Worm (Caenorhabditis elegans) whole organism, midembryonic: ENCODE data around the gene his-60.

Source experiments
- T22C8.4 ChIP-seq: fragments of 200-800 bp; sonication (Bioruptor generic); IDR thresholded peaks from 2 replicates; pipeline ENCODE4 v1.3.6; 2022; ENCODE audit warnings: missing genetic modification characterization, missing compliant biosample characterization
- cog-1 ChIP-seq: sonication (generic microtip); optimal IDR thresholded peaks from 2 replicates; lab custom pipeline; 2016; ENCODE audit warnings: missing genetic modification characterization, missing compliant biosample characterization
- flt-1 ChIP-seq: fragments of 200-800 bp; sonication (Bioruptor generic); IDR thresholded peaks from 2 replicates; pipeline ENCODE4 v1.3.6; 2022; ENCODE audit warnings: missing genetic modification characterization, missing compliant biosample characterization
- klf-2 ChIP-seq: fragments of 200-800 bp; sonication (Bioruptor generic); conservative IDR thresholded peaks from 2 replicates; pipeline ENCODE4 v1.3.6; 2022; ENCODE audit warnings: missing genetic modification reagents, missing genetic modification characterization, missing compliant biosample characterization
- ztf-23 ChIP-seq: fragments of 200-800 bp; sonication (Bioruptor generic); IDR thresholded peaks from 2 replicates; pipeline ENCODE4 v1.3.6; 2022; ENCODE audit warnings: missing genetic modification reagents, missing genetic modification characterization, missing compliant biosample characterization
- ztf-29 ChIP-seq: fragments of 200-800 bp; sonication (Bioruptor generic); IDR thresholded peaks from 2 replicates; pipeline ENCODE4 v1.3.6; 2022; ENCODE audit warnings: missing genetic modification reagents, missing genetic modification characterization, missing compliant biosample characterization

DNA sequence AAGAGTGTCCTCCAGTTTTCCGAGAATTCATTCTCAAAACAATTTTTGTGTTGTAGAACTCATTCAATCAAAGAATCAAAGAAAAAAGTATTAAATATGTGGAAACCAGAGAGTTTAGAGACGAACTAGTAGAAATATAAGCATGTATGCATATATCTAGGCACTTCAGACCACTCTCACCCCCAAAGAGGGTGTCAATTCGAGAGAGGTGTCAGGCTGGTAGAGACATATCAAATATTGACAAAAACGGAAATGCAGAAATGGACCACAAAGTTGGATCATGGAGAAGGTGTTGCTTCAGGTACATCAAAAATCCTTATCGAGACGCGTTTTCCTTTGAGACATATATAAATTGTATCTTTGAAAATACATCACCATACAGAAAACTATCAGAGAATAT is 36.0 kb upstream of the his-60 start:
- TF ChIP-seq klf-2 (GFP tag; lab: Robert Waterston, UW) (no peak), ztf-23 (GFP tag; lab: Robert Waterston, UW) (no peak), flt-1 (no peak), ztf-29 (GFP tag; lab: Robert Waterston, UW) (no peak), T22C8.4 (GFP tag; lab: Robert Waterston, UW) (no peak), cog-1 (tag; lab: Kevin White, UChicago) (no peak)
